Worm (Caenorhabditis elegans) whole organism, L1 larva: Measurements from ENCODE around the gene C07B5.6.

Source experiments
- C04F5.9 ChIP-seq: sonication (generic microtip); optimal IDR thresholded peaks from 2 replicates; lab custom pipeline; 2016; ENCODE audit warnings: missing genetic modification characterization, missing compliant biosample characterization
- alr-1 ChIP-seq: fragments of 200-800 bp; sonication (Bioruptor generic); optimal IDR thresholded peaks from 2 replicates; lab custom pipeline; 2018; ENCODE audit warnings: borderline replicate concordance, mild to moderate bottlenecking, missing genetic modification characterization, missing compliant biosample characterization
- aly-2 ChIP-seq: fragments of 150-350 bp; optimal IDR thresholded peaks from 2 replicates; lab custom pipeline; 2014; ENCODE audit warnings: missing biosample characterization, missing genetic modification characterization
- blmp-1 ChIP-seq: fragments of 150-350 bp; optimal IDR thresholded peaks from 2 replicates; lab custom pipeline; 2014; ENCODE audit warnings: missing biosample characterization, missing genetic modification characterization
- ceh-88 ChIP-seq: fragments of 200-800 bp; sonication (Bioruptor generic); IDR thresholded peaks from 2 replicates; pipeline ENCODE4 v1.3.6; 2022; ENCODE audit warnings: missing genetic modification characterization, missing compliant biosample characterization
- ces-1 ChIP-seq: fragments of 150-350 bp; optimal IDR thresholded peaks from 2 replicates; lab custom pipeline; 2014; ENCODE audit warnings: missing biosample characterization, missing genetic modification reagents, missing genetic modification characterization
- efl-1 ChIP-seq, 4 experiments: fragments of 150-350 bp; optimal IDR thresholded peaks in 3 of 4; peaks in 1 of 4; 1 replicate in 1 of 4; 2 replicates in 3 of 4; lab custom pipeline; 2014; ENCODE audit warnings: missing biosample characterization in 2 of 4, missing genetic modification characterization in 2 of 4, missing genetic modification reagents in 2 of 4
- egl-13 ChIP-seq: sonication (generic microtip); optimal IDR thresholded peaks from 2 replicates; lab custom pipeline; 2016; ENCODE audit warnings: missing genotype, missing genetic modification reagents, missing genetic modification characterization, missing compliant biosample characterization
- elt-2 ChIP-seq: sonication (generic microtip); optimal IDR thresholded peaks from 2 replicates; lab custom pipeline; 2016; ENCODE audit warnings: missing genetic modification characterization, mild to moderate bottlenecking, inconsistent platforms, missing compliant biosample characterization, missing genetic modification reagents
- elt-3 ChIP-seq, 6 experiments: fragments of 150-350 bp in 1 of 6; sonication (generic microtip); optimal IDR thresholded peaks; 2 replicates each; lab custom pipeline; 2017 to 2018; ENCODE audit warnings: missing biosample characterization in 6 of 6, missing genetic modification characterization in 6 of 6, inconsistent platforms in 1 of 6
- fos-1 ChIP-seq: fragments of 150-350 bp; optimal IDR thresholded peaks from 2 replicates; lab custom pipeline; 2014; ENCODE audit warnings: missing biosample characterization, missing genetic modification characterization
- hpl-2 ChIP-seq: fragments of 150-350 bp; optimal IDR thresholded peaks from 2 replicates; lab custom pipeline; 2014; ENCODE audit warnings: missing biosample characterization, missing genetic modification reagents, missing genetic modification characterization
- irx-1 ChIP-seq: sonication (generic microtip); optimal IDR thresholded peaks from 2 replicates; lab custom pipeline; 2016; ENCODE audit warnings: missing genetic modification characterization, missing compliant biosample characterization
- isw-1 ChIP-seq: fragments of 200-800 bp; sonication (Bioruptor generic); IDR thresholded peaks from 2 replicates; pipeline ENCODE4 v1.3.6; 2022; ENCODE audit warnings: missing genetic modification characterization, missing compliant biosample characterization
- jun-1 ChIP-seq: fragments of 150-350 bp; optimal IDR thresholded peaks from 2 replicates; lab custom pipeline; 2014; ENCODE audit warnings: missing biosample characterization, missing genetic modification reagents, missing genetic modification characterization
- lin-14 ChIP-seq: fragments of 200-800 bp; sonication (Bioruptor generic); optimal IDR thresholded peaks from 2 replicates; lab custom pipeline; 2018; ENCODE audit warnings: mild to moderate bottlenecking, missing genetic modification characterization, moderate library complexity, missing compliant biosample characterization
- lin-35 ChIP-seq, 2 experiments: fragments of 150-350 bp; optimal IDR thresholded peaks; 2 replicates each; lab custom pipeline; 2014; ENCODE audit warnings: missing biosample characterization in 2 of 2, missing genetic modification characterization in 2 of 2, missing genetic modification reagents in 2 of 2
- lin-39 ChIP-seq: fragments of 150-350 bp; optimal IDR thresholded peaks from 2 replicates; lab custom pipeline; 2014; ENCODE audit warnings: missing biosample characterization, missing genetic modification reagents, missing genetic modification characterization
- lir-3 ChIP-seq: sonication (generic microtip); optimal IDR thresholded peaks from 2 replicates; lab custom pipeline; 2016; ENCODE audit warnings: mild to moderate bottlenecking, missing genetic modification characterization, moderate library complexity, missing compliant biosample characterization; ENCODE audit not compliant: poor library complexity
- lsy-2 ChIP-seq, 2 experiments: fragments of 150-350 bp; optimal IDR thresholded peaks; 2 replicates each; lab custom pipeline; 2014; ENCODE audit warnings: missing biosample characterization in 2 of 2, missing genetic modification characterization in 2 of 2
- mdl-1 ChIP-seq, 2 experiments: fragments of 150-350 bp; optimal IDR thresholded peaks; 2 replicates each; lab custom pipeline; 2014 to 2017; ENCODE audit warnings: missing biosample characterization in 2 of 2, missing genetic modification characterization in 2 of 2, inconsistent platforms in 1 of 2
- mep-1 ChIP-seq: fragments of 150-350 bp; optimal IDR thresholded peaks from 2 replicates; lab custom pipeline; 2014; ENCODE audit warnings: missing biosample characterization, missing genetic modification characterization
- nhr-20 ChIP-seq: sonication (generic microtip); optimal IDR thresholded peaks from 2 replicates; lab custom pipeline; 2016; ENCODE audit warnings: mild to moderate bottlenecking, missing genetic modification characterization, missing compliant biosample characterization
- nhr-47 ChIP-seq: sonication (generic microtip); optimal IDR thresholded peaks from 2 replicates; lab custom pipeline; 2016; ENCODE audit warnings: mild to moderate bottlenecking, missing genetic modification characterization, moderate library complexity, missing compliant biosample characterization
- nhr-71 ChIP-seq: sonication (generic microtip); optimal IDR thresholded peaks from 2 replicates; lab custom pipeline; 2016; ENCODE audit warnings: mild to moderate bottlenecking, missing genetic modification characterization, moderate library complexity, missing compliant biosample characterization
- nhr-77 ChIP-seq: fragments of 150-350 bp; optimal IDR thresholded peaks from 2 replicates; lab custom pipeline; 2014; ENCODE audit warnings: missing biosample characterization, missing genetic modification characterization
- nhr-85 ChIP-seq: sonication (generic microtip); peaks from one replicate; lab custom pipeline; 2016; ENCODE audit warnings: missing genetic modification characterization, inconsistent platforms, missing compliant biosample characterization
- nhr-90 ChIP-seq: sonication (generic microtip); optimal IDR thresholded peaks from 2 replicates; lab custom pipeline; 2016; ENCODE audit warnings: mild to moderate bottlenecking, missing genetic modification characterization, missing compliant biosample characterization; ENCODE audit not compliant: poor library complexity
- pqm-1 ChIP-seq: sonication (generic microtip); optimal IDR thresholded peaks from 3 replicates; lab custom pipeline; 2017; ENCODE audit warnings: missing biosample characterization, missing genetic modification characterization
- skn-1 ChIP-seq: fragments of 150-350 bp; optimal IDR thresholded peaks from 2 replicates; lab custom pipeline; 2014; ENCODE audit warnings: missing biosample characterization, missing genetic modification characterization
- snu-23 ChIP-seq: sonication (generic microtip); optimal IDR thresholded peaks from 2 replicates; lab custom pipeline; 2016; ENCODE audit warnings: missing genetic modification characterization, missing compliant biosample characterization
- swsn-7 ChIP-seq: sonication (generic microtip); optimal IDR thresholded peaks from 2 replicates; lab custom pipeline; 2016; ENCODE audit warnings: missing genetic modification characterization, missing compliant biosample characterization
- tbx-2 ChIP-seq: sonication (generic microtip); optimal IDR thresholded peaks from 2 replicates; lab custom pipeline; 2016; ENCODE audit warnings: missing genetic modification characterization, missing compliant biosample characterization
- tlp-1 ChIP-seq: fragments of 150-350 bp; optimal IDR thresholded peaks from 2 replicates; lab custom pipeline; 2014; ENCODE audit warnings: missing biosample characterization, missing genetic modification characterization
- unc-86 ChIP-seq: sonication (generic microtip); optimal IDR thresholded peaks from 2 replicates; lab custom pipeline; 2016; ENCODE audit warnings: missing genetic modification characterization, missing compliant biosample characterization
- unc-98 ChIP-seq: fragments of 200-800 bp; sonication (Bioruptor generic); IDR thresholded peaks from 2 replicates; pipeline ENCODE4 v1.3.6; 2022; ENCODE audit warnings: missing genetic modification characterization, missing compliant biosample characterization
- vab-15 ChIP-seq: sonication (generic microtip); optimal IDR thresholded peaks from 2 replicates; lab custom pipeline; 2017; ENCODE audit warnings: missing genotype, mild to moderate bottlenecking, missing genetic modification characterization, missing compliant biosample characterization
- zag-1 ChIP-seq: fragments of 150-350 bp; optimal IDR thresholded peaks from 2 replicates; lab custom pipeline; 2014; ENCODE audit warnings: missing biosample characterization, missing genetic modification characterization
- ztf-11 ChIP-seq, 2 experiments: sonication (generic microtip); optimal IDR thresholded peaks; 2 replicates each; lab custom pipeline; 2016 to 2017; ENCODE audit warnings: missing genetic modification characterization in 2 of 2, missing biosample characterization in 1 of 2, missing compliant biosample characterization in 1 of 2

The C07B5.6 gene

ce11 chrX:9539294-9540030 is 20.6 kb downstream of the C07B5.6 start, which contains the start of gene nuc-1:
TSS of gene nuc-1 (plus strand) at chrX:9539905.
- TF ChIP-seq swsn-7 (tag; lab: Kevin White, UChicago), result no peak
- TF ChIP-seq jun-1 (tag; lab: Kevin White, UChicago), result no peak
- TF ChIP-seq ces-1 (GFP tag; lab: Kevin White, UChicago), result no peak
- TF ChIP-seq lir-3 (tag; lab: Kevin White, UChicago), result no peak
- no peak for TF ChIP-seq mep-1 (tag; lab: Kevin White, UChicago)
- TF ChIP-seq elt-2 (tag; lab: Kevin White, UChicago), result peak; percentile 75
- no peak for TF ChIP-seq ztf-11 (tag; optimal IDR thresholded peaks at IDR 0.05; lab: Kevin White, UChicago)
- TF ChIP-seq nhr-77, result no peak
- no peak for TF ChIP-seq zag-1 (tag; lab: Kevin White, UChicago)
- no peak for TF ChIP-seq alr-1 (tag; lab: Kevin White, UChicago)
- no peak for TF ChIP-seq irx-1
- TF ChIP-seq C04F5.9 (tag; lab: Kevin White, UChicago), result no peak
- TF ChIP-seq lin-14, result peak; percentile 13
- TF ChIP-seq aly-2 (tag; lab: Kevin White, UChicago), result no peak
- peak; percentile 53 for TF ChIP-seq nhr-85
- no peak for TF ChIP-seq lin-39
- no peak for TF ChIP-seq unc-98 (GFP tag; lab: Robert Waterston, UW)
- TF ChIP-seq tlp-1 (tag; lab: Kevin White, UChicago), result peak; percentile 38
- TF ChIP-seq pqm-1 (tag; lab: Kevin White, UChicago), result no peak
- TF ChIP-seq isw-1, result no peak
- no peak for TF ChIP-seq fos-1 (tag; lab: Kevin White, UChicago)
- TF ChIP-seq nhr-47 (tag; lab: Kevin White, UChicago), result no peak
- TF ChIP-seq unc-86 (tag; lab: Kevin White, UChicago), result no peak
- TF ChIP-seq efl-1 (optimal IDR thresholded peaks at IDR 0.05; lab: Kevin White, UChicago), result no peak
- TF ChIP-seq efl-1 (GFP tag; optimal IDR thresholded peaks at IDR 0.05 in 1 of 2; lab: Kevin White, UChicago), result peak in 1 of 2 experiments; percentile 69
- TF ChIP-seq, all 84 proteins: peak for 5

ce11 chrX:9540464-9540863 is 21.6 kb downstream of the C07B5.6 start:
- TF ChIP-seq nhr-71 (tag; lab: Kevin White, UChicago), result peak; percentile 56
- no peak for TF ChIP-seq ceh-88
- TF ChIP-seq nhr-20, result peak; percentile 68
- TF ChIP-seq skn-1 (tag; lab: Kevin White, UChicago), result no peak
- TF ChIP-seq lin-35 (GFP tag; optimal IDR thresholded peaks at IDR 0.05; lab: Kevin White, UChicago), result peak in 1 of 2 experiments; percentile 71
- peak; percentile 16 for TF ChIP-seq blmp-1 (tag; lab: Kevin White, UChicago)
- TF ChIP-seq elt-3 (tag; optimal IDR thresholded peaks at IDR 0.05; lab: Kevin White, UChicago), result peak in 1 of 6 experiments; percentile 6
- no peak for TF ChIP-seq vab-15 (tag; lab: Kevin White, UChicago)
- peak; percentile 94 for TF ChIP-seq elt-2 (tag; lab: Kevin White, UChicago)
- peak; percentile 11 for TF ChIP-seq hpl-2 (GFP tag; lab: Kevin White, UChicago)
- peak; percentile 36 for TF ChIP-seq snu-23 (GFP tag; lab: Kevin White, UChicago)
- peak in 1 of 2 experiments; percentile 11 for TF ChIP-seq lsy-2 (tag; optimal IDR thresholded peaks at IDR 0.05; lab: Kevin White, UChicago)
- peak in 1 of 2 experiments; percentile 70 for TF ChIP-seq mdl-1 (tag; optimal IDR thresholded peaks at IDR 0.05; lab: Kevin White, UChicago)
- TF ChIP-seq egl-13 (tag; lab: Kevin White, UChicago), result no peak
- TF ChIP-seq lin-14, result peak; percentile 55
- TF ChIP-seq efl-1 (optimal IDR thresholded peaks at IDR 0.05; lab: Kevin White, UChicago), result no peak
- peak in 1 of 2 experiments; percentile 70 for TF ChIP-seq efl-1 (GFP tag; optimal IDR thresholded peaks at IDR 0.05 in 1 of 2; lab: Kevin White, UChicago)
- peak; percentile 16 for TF ChIP-seq jun-1 (tag; lab: Kevin White, UChicago)
- TF ChIP-seq nhr-85, result peak; percentile 81
- no peak for TF ChIP-seq tlp-1 (tag; lab: Kevin White, UChicago)
- peak; percentile 33 for TF ChIP-seq nhr-90 (tag; lab: Kevin White, UChicago)
- TF ChIP-seq tbx-2 (tag; lab: Kevin White, UChicago), result no peak
